Fruit fly (Drosophila melanogaster) whole organism, pupa: Measurements from ENCODE around the gene Npl4.

Experiments
- CG10348 ChIP-seq: fragments of 200-800 bp; sonication (Bioruptor generic); IDR thresholded peaks from 2 replicates; pipeline ENCODE4 v1.3.6; 2022; ENCODE audit warnings: missing biosample characterization, missing genetic modification characterization
- CG14655 ChIP-seq: fragments of 200-800 bp; sonication (Bioruptor generic); optimal IDR thresholded peaks from 3 replicates; lab custom pipeline; 2017; ENCODE audit warnings: mild to moderate bottlenecking, missing biosample characterization, missing genetic modification reagents, missing genetic modification characterization
- CG17806 ChIP-seq: fragments of 200-800 bp; sonication (Bioruptor generic); optimal IDR thresholded peaks from 2 replicates; lab custom pipeline; 2018; ENCODE audit warnings: missing biosample characterization, mild to moderate bottlenecking, missing genetic modification characterization, moderate library complexity
- CG8301 ChIP-seq: fragments of 200-800 bp; sonication (Bioruptor generic); optimal IDR thresholded peaks from 2 replicates; lab custom pipeline; 2018; ENCODE audit warnings: missing biosample characterization, mild to moderate bottlenecking, missing genetic modification characterization
- D1 ChIP-seq: fragments of 200-800 bp; sonication (Bioruptor generic); optimal IDR thresholded peaks from 2 replicates; lab custom pipeline; 2018; ENCODE audit warnings: missing biosample characterization, mild to moderate bottlenecking, missing genetic modification characterization, moderate library complexity
- EcR ChIP-seq: fragments of 200-800 bp; sonication (Bioruptor generic); optimal IDR thresholded peaks from 3 replicates; lab custom pipeline; 2019; ENCODE audit warnings: missing biosample characterization, missing genetic modification characterization, mild to moderate bottlenecking, moderate library complexity, missing genetic modification reagents
- Ets98B ChIP-seq: fragments of 200-800 bp; sonication (Bioruptor generic); IDR thresholded peaks from 2 replicates; pipeline ENCODE4 v1.3.6; 2022; ENCODE audit warnings: missing biosample characterization, missing genetic modification characterization
- Pif1B ChIP-seq: fragments of 200-800 bp; sonication (Bioruptor generic); optimal IDR thresholded peaks from 3 replicates; lab custom pipeline; 2016; ENCODE audit warnings: missing biosample characterization, missing genetic modification characterization
- Snoo ChIP-seq: fragments of 200-800 bp; sonication (Bioruptor generic); optimal IDR thresholded peaks from 3 replicates; lab custom pipeline; 2017; ENCODE audit warnings: missing biosample characterization, mild to moderate bottlenecking, missing genetic modification characterization, inconsistent platforms
- fd96Ca ChIP-seq: fragments of 200-800 bp; sonication (Bioruptor generic); IDR thresholded peaks from 3 replicates; pipeline ENCODE4 v1.3.6; 2022; ENCODE audit warnings: missing biosample characterization, missing genetic modification characterization
- gl ChIP-seq: fragments of 200-800 bp; sonication (Bioruptor generic); optimal IDR thresholded peaks from 2 replicates; lab custom pipeline; 2018; ENCODE audit warnings: missing biosample characterization, mild to moderate bottlenecking, missing genetic modification characterization
- rn ChIP-seq: fragments of 200-800 bp; sonication (Bioruptor generic); IDR thresholded peaks from 2 replicates; pipeline ENCODE4 v1.3.6; 2022; ENCODE audit warnings: missing biosample characterization, missing genetic modification characterization

- TF ChIP-seq rn (GFP tag; lab: Robert Waterston, UW) (no peak), EcR (GFP tag; lab: Kevin White, UChicago) (no peak), Ets98B (GFP tag; lab: Robert Waterston, UW) (no peak), Snoo (tag; lab: Kevin White, UChicago) (no peak), CG8301 (tag; lab: Kevin White, UChicago) (no peak), CG17806 (no peak), D1 (no peak), Pif1B (no peak), CG10348 (GFP tag; lab: Robert Waterston, UW) (no peak), fd96Ca (no peak), gl (tag; lab: Kevin White, UChicago) (no peak), CG14655 (GFP tag; lab: Kevin White, UChicago) (no peak)
Measured at dm6 chr3R:25596274-25597034, 28.0 kb downstream of the Npl4 start.
